Worm (Caenorhabditis elegans) whole organism, L4 larva: Measurements from ENCODE around the gene srh-83.
A peak's percentile ranks its signal among the peaks of the same experiment; 100 is the strongest.

Source experiments
- F10B5.3 ChIP-seq: sonication (generic microtip); optimal IDR thresholded peaks from 2 replicates; lab custom pipeline; 2016; ENCODE audit warnings: mild to moderate bottlenecking, missing genetic modification characterization, missing compliant biosample characterization
- F44E2.7 ChIP-seq: fragments of 200-800 bp; sonication (Bioruptor generic); IDR thresholded peaks from 2 replicates; pipeline ENCODE4 v2.1.2; 2022; ENCODE audit warnings: missing genetic modification characterization, missing compliant biosample characterization
- F49E8.2 ChIP-seq: sonication (generic microtip); optimal IDR thresholded peaks from 2 replicates; lab custom pipeline; 2016; ENCODE audit warnings: missing compliant biosample characterization, mild to moderate bottlenecking, missing genetic modification characterization, borderline replicate concordance
- T20F7.1 ChIP-seq: fragments of 200-800 bp; sonication (Bioruptor generic); optimal IDR thresholded peaks from 2 replicates; lab custom pipeline; 2018; ENCODE audit warnings: mild to moderate bottlenecking, missing genetic modification characterization, missing compliant biosample characterization
- T26A8.4 ChIP-seq: fragments of 200-800 bp; sonication (Bioruptor generic); IDR thresholded peaks from 2 replicates; pipeline ENCODE4 v1.3.6; 2022; ENCODE audit warnings: missing genetic modification characterization, missing compliant biosample characterization
- Y75B8A.6 ChIP-seq: fragments of 200-800 bp; sonication (Bioruptor generic); IDR thresholded peaks from 2 replicates; pipeline ENCODE4 v1.3.6; 2022; ENCODE audit warnings: missing genetic modification reagents, missing genetic modification characterization, missing compliant biosample characterization
- ZK546.5 ChIP-seq, 2 experiments: sonication (generic microtip); optimal IDR thresholded peaks; 2 replicates each; lab custom pipeline; 2017; ENCODE audit warnings: missing biosample characterization in 2 of 2, missing genetic modification characterization in 2 of 2
- aha-1 ChIP-seq: fragments of 150-350 bp; peaks from one replicate; lab custom pipeline; 2014; ENCODE audit warnings: missing biosample characterization, missing genetic modification characterization
- aly-2 ChIP-seq: sonication (generic microtip); optimal IDR thresholded peaks from 2 replicates; lab custom pipeline; 2018; ENCODE audit warnings: missing biosample characterization, missing genetic modification characterization
- ceh-32 ChIP-seq: sonication (generic microtip); optimal IDR thresholded peaks from 2 replicates; lab custom pipeline; 2016; ENCODE audit warnings: mild to moderate bottlenecking, missing genetic modification characterization, missing compliant biosample characterization; ENCODE audit not compliant: poor library complexity
- ces-1 ChIP-seq: fragments of 150-350 bp; sonication (generic microtip); optimal IDR thresholded peaks from 4 replicates; lab custom pipeline; 2014; ENCODE audit warnings: missing biosample characterization, missing genetic modification reagents, missing genetic modification characterization
- cey-2 ChIP-seq: sonication (generic microtip); optimal IDR thresholded peaks from 3 replicates; lab custom pipeline; 2017; ENCODE audit warnings: missing genetic modification characterization, mild to moderate bottlenecking, missing compliant biosample characterization, antibody characterized with exemption, borderline replicate concordance; ENCODE audit not compliant: insufficient read depth
- daf-16 ChIP-seq, 3 experiments: sonication (generic microtip); optimal IDR thresholded peaks; 2 replicates each; lab custom pipeline; 2016 to 2017; ENCODE audit warnings: missing genetic modification characterization in 3 of 3, missing genetic modification reagents in 3 of 3, mild to moderate bottlenecking in 2 of 3, missing compliant biosample characterization in 2 of 3, missing biosample characterization in 1 of 3, moderate library complexity in 1 of 3
- dmd-6 ChIP-seq: fragments of 200-800 bp; sonication (Bioruptor generic); IDR thresholded peaks from 2 replicates; pipeline ENCODE4 v1.3.6; 2022; ENCODE audit warnings: missing genetic modification reagents, missing genetic modification characterization, missing compliant biosample characterization
- dmd-9 ChIP-seq: fragments of 200-800 bp; sonication (Bioruptor generic); IDR thresholded peaks from 2 replicates; pipeline ENCODE4 v1.3.6; 2022; ENCODE audit warnings: missing genetic modification reagents, missing genetic modification characterization, missing compliant biosample characterization
- dpl-1 ChIP-seq: fragments of 150-350 bp; optimal IDR thresholded peaks from 2 replicates; lab custom pipeline; 2014; ENCODE audit warnings: missing biosample characterization, missing genetic modification reagents, missing genetic modification characterization
- dve-1 ChIP-seq: sonication (generic microtip); optimal IDR thresholded peaks from 2 replicates; lab custom pipeline; 2017; ENCODE audit warnings: antibody characterized with exemption, mild to moderate bottlenecking, missing genetic modification characterization, missing compliant biosample characterization; ENCODE audit not compliant: insufficient read depth
- egl-27 ChIP-seq: sonication (generic microtip); optimal IDR thresholded peaks from 3 replicates; lab custom pipeline; 2017; ENCODE audit warnings: missing biosample characterization, missing genetic modification reagents, missing genetic modification characterization
- fos-1 ChIP-seq: fragments of 150-350 bp; optimal IDR thresholded peaks from 2 replicates; lab custom pipeline; 2014; ENCODE audit warnings: missing biosample characterization, missing genetic modification characterization
- hlh-30 ChIP-seq: sonication (generic microtip); optimal IDR thresholded peaks from 2 replicates; lab custom pipeline; 2017; ENCODE audit warnings: antibody characterized with exemption, mild to moderate bottlenecking, missing genetic modification characterization, missing compliant biosample characterization; ENCODE audit not compliant: insufficient read depth
- lin-13 ChIP-seq: fragments of 150-350 bp; optimal IDR thresholded peaks from 2 replicates; lab custom pipeline; 2014; ENCODE audit warnings: missing biosample characterization, missing genetic modification reagents, missing genetic modification characterization
- lin-29 ChIP-seq: fragments of 200-800 bp; sonication (Bioruptor generic); IDR thresholded peaks from 2 replicates; pipeline ENCODE4 v1.3.6; 2022; ENCODE audit warnings: missing genetic modification reagents, missing genetic modification characterization, missing compliant biosample characterization
- lin-38 ChIP-seq: fragments of 200-800 bp; sonication (Bioruptor generic); IDR thresholded peaks from 2 replicates; pipeline ENCODE4 v1.3.6; 2022; ENCODE audit warnings: missing genetic modification reagents, missing genetic modification characterization, missing compliant biosample characterization
- lir-3 ChIP-seq: sonication (generic microtip); optimal IDR thresholded peaks from 2 replicates; lab custom pipeline; 2016; ENCODE audit warnings: mild to moderate bottlenecking, missing genetic modification characterization, missing compliant biosample characterization
- lsy-2 ChIP-seq, 2 experiments: fragments of 150-350 bp in 1 of 2; sonication (generic microtip) in 1 of 2; optimal IDR thresholded peaks; 2 replicates each; lab custom pipeline; 2014 to 2017; ENCODE audit warnings: missing biosample characterization in 2 of 2, missing genetic modification characterization in 2 of 2
- madf-5 ChIP-seq, 2 experiments: fragments of 200-800 bp; sonication (Bioruptor generic); IDR thresholded peaks; 2 replicates each; pipeline ENCODE4 v1.3.6; 2022; ENCODE audit warnings: missing compliant biosample characterization in 2 of 2, missing genetic modification characterization in 2 of 2
- madf-9 ChIP-seq: fragments of 200-800 bp; sonication (Bioruptor generic); conservative IDR thresholded peaks from 2 replicates; pipeline ENCODE4 v1.3.6; 2022; ENCODE audit warnings: missing genetic modification reagents, missing genetic modification characterization, missing compliant biosample characterization
- mdl-1 ChIP-seq, 2 experiments: fragments of 150-350 bp in 1 of 2; sonication (generic microtip) in 1 of 2; optimal IDR thresholded peaks; 2 replicates each; lab custom pipeline; 2014 to 2017; ENCODE audit warnings: missing biosample characterization in 2 of 2, missing genetic modification characterization in 2 of 2
- mep-1 ChIP-seq: fragments of 150-350 bp; sonication (generic microtip); optimal IDR thresholded peaks from 3 replicates; lab custom pipeline; 2014; ENCODE audit warnings: missing biosample characterization, missing genetic modification characterization
- mes-2 ChIP-seq: sonication (generic microtip); optimal IDR thresholded peaks from 2 replicates; lab custom pipeline; 2016; ENCODE audit warnings: missing genotype, mild to moderate bottlenecking, missing genetic modification characterization, missing compliant biosample characterization; ENCODE audit not compliant: poor library complexity, severe bottlenecking
- mxl-3 ChIP-seq: fragments of 200-800 bp; sonication (Bioruptor generic); optimal IDR thresholded peaks from 2 replicates; lab custom pipeline; 2018; ENCODE audit warnings: mild to moderate bottlenecking, missing genetic modification characterization, missing compliant biosample characterization
- nhr-11 ChIP-seq: fragments of 150-350 bp; optimal IDR thresholded peaks from 2 replicates; lab custom pipeline; 2014; ENCODE audit warnings: missing biosample characterization, missing genetic modification characterization
- nhr-28 ChIP-seq: fragments of 150-350 bp; optimal IDR thresholded peaks from 2 replicates; lab custom pipeline; 2014; ENCODE audit warnings: missing biosample characterization, missing genetic modification characterization
- nhr-48 ChIP-seq: sonication (generic microtip); optimal IDR thresholded peaks from 2 replicates; lab custom pipeline; 2016; ENCODE audit warnings: mild to moderate bottlenecking, missing genetic modification characterization, missing compliant biosample characterization
- nhr-6 ChIP-seq: fragments of 150-350 bp; optimal IDR thresholded peaks from 2 replicates; lab custom pipeline; 2014; ENCODE audit warnings: missing biosample characterization, missing genetic modification characterization
- nhr-76 ChIP-seq: fragments of 150-350 bp; optimal IDR thresholded peaks from 2 replicates; lab custom pipeline; 2014; ENCODE audit warnings: missing biosample characterization, missing genetic modification characterization
- rbr-2 ChIP-seq: sonication (generic microtip); optimal IDR thresholded peaks from 2 replicates; lab custom pipeline; 2016; ENCODE audit warnings: missing genotype, missing genetic modification characterization, missing compliant biosample characterization
- sdz-12 ChIP-seq: fragments of 200-800 bp; sonication (Bioruptor generic); optimal IDR thresholded peaks from 2 replicates; lab custom pipeline; 2018; ENCODE audit warnings: mild to moderate bottlenecking, missing genetic modification characterization, missing compliant biosample characterization
- set-16 ChIP-seq: fragments of 200-800 bp; sonication (Bioruptor generic); IDR thresholded peaks from 2 replicates; pipeline ENCODE4 v1.3.6; 2022; ENCODE audit warnings: missing genetic modification reagents, missing genetic modification characterization, missing compliant biosample characterization
- tra-1 ChIP-seq: fragments of 200-800 bp; sonication (Bioruptor generic); IDR thresholded peaks from 2 replicates; pipeline ENCODE4 v1.3.6; 2022; ENCODE audit warnings: missing genetic modification reagents, missing genetic modification characterization, missing compliant biosample characterization
- unc-39 ChIP-seq: sonication (generic microtip); optimal IDR thresholded peaks from 2 replicates; lab custom pipeline; 2017; ENCODE audit warnings: missing biosample characterization, missing genetic modification characterization
- vab-7 ChIP-seq: fragments of 200-800 bp; sonication (Bioruptor generic); IDR thresholded peaks from 2 replicates; pipeline ENCODE4 v1.3.6; 2022; ENCODE audit warnings: missing genetic modification reagents, missing genetic modification characterization, missing compliant biosample characterization
- zfp-2 ChIP-seq: sonication (generic microtip); optimal IDR thresholded peaks from 2 replicates; lab custom pipeline; 2016; ENCODE audit warnings: mild to moderate bottlenecking, missing genetic modification characterization, missing compliant biosample characterization
- zfp-3 ChIP-seq: fragments of 200-800 bp; sonication (Bioruptor generic); conservative IDR thresholded peaks from 2 replicates; pipeline ENCODE4 v1.3.6; 2022; ENCODE audit warnings: missing genetic modification reagents, missing genetic modification characterization, missing compliant biosample characterization
- zip-11 ChIP-seq: fragments of 200-800 bp; sonication (Bioruptor generic); IDR thresholded peaks from 2 replicates; pipeline ENCODE4 v1.3.6; 2022; ENCODE audit warnings: missing genetic modification characterization, missing compliant biosample characterization

The srh-83 gene

DNA sequence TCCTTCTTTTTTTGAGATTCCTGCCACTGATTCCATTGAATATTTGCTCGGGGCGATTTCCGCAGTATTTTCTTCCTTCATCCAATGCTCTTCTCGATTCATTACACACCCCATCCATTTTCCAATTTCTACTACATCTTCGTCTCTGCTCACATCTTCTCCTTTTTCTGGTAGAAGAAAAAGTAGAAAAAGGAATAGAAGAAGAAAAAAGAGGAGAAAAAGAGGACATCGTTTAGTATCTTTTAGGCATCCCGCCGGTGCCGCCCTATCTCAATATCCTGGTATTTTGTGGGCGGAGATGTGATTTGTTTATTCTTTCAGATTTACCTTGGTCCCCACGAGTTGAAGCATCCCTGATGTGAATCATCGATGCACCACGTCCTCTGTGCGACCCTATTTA, 10.9 kb downstream of the srh-83 start, which contains the start of gene lgc-39:
Gene lgc-39 (plus strand): TSS at position 301 of the 400 bp plus-strand sequence.
- TF ChIP-seq set-16 (GFP tag; lab: Robert Waterston, UW): no peak
- no peak for TF ChIP-seq madf-5 (GFP tag; IDR thresholded peaks at IDR 0.05; lab: Robert Waterston, UW)
- no peak for TF ChIP-seq lin-29 (GFP tag; lab: Robert Waterston, UW)
- TF ChIP-seq madf-9 (GFP tag; lab: Robert Waterston, UW): no peak
- TF ChIP-seq mxl-3 (GFP tag; lab: Kevin White, UChicago): no peak
- no peak for TF ChIP-seq rbr-2 (tag; lab: Kevin White, UChicago)
- TF ChIP-seq fos-1 (tag; lab: Kevin White, UChicago): no peak
- no peak for TF ChIP-seq lir-3 (tag; lab: Kevin White, UChicago)
- no peak for TF ChIP-seq nhr-76 (tag; lab: Kevin White, UChicago)
- TF ChIP-seq zfp-3 (GFP tag; lab: Robert Waterston, UW): no peak
- no peak for TF ChIP-seq mep-1 (tag; lab: Kevin White, UChicago)
- TF ChIP-seq ZK546.5 (tag; optimal IDR thresholded peaks at IDR 0.05; lab: Kevin White, UChicago): no peak
- TF ChIP-seq aly-2 (tag; lab: Kevin White, UChicago): no peak
- TF ChIP-seq Y75B8A.6 (GFP tag; lab: Robert Waterston, UW): no peak
- TF ChIP-seq vab-7 (GFP tag; lab: Robert Waterston, UW): no peak
- TF ChIP-seq ces-1 (GFP tag; lab: Kevin White, UChicago): no peak
- TF ChIP-seq nhr-48 (tag; lab: Kevin White, UChicago): no peak
- TF ChIP-seq T20F7.1 (GFP tag; lab: Kevin White, UChicago): no peak
- TF ChIP-seq, all 104 proteins: peak for 0

DNA sequence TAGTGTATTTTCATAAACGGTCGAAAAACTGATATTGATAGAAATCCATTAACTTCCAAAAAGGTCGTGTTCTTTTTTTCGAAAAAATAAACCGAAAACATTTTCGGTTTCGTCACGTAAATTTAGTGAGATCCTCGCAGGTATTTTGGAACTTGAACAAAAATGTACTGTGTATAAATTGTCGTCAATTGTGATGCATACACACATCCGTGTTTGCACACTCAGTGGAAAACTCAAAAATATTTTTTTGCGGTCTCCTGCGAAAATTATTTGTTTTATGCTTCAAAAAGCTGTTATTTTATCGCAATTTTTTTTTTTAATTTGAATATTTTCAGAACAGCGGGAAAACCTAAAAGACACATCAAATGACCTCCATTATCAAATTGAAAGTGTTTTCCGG, 14.5 kb downstream of the srh-83 start, which contains the start of gene cpsf-2:
Gene cpsf-2 (plus strand): TSS at position 330 of the 400 bp plus-strand sequence.
- no peak for TF ChIP-seq lin-13 (GFP tag; lab: Kevin White, UChicago)
- no peak for TF ChIP-seq F49E8.2 (tag; lab: Kevin White, UChicago)
- no peak for TF ChIP-seq zip-11 (GFP tag; lab: Robert Waterston, UW)
- no peak for TF ChIP-seq F44E2.7 (GFP tag; lab: Robert Waterston, UW)
- no peak for TF ChIP-seq dve-1 (tag; lab: Kevin White, UChicago)
- TF ChIP-seq mes-2 (tag; lab: Kevin White, UChicago): peak; percentile 47
- TF ChIP-seq mdl-1 (tag; optimal IDR thresholded peaks at IDR 0.05; lab: Kevin White, UChicago): no peak
- no peak for TF ChIP-seq madf-5 (GFP tag; IDR thresholded peaks at IDR 0.05; lab: Robert Waterston, UW)
- no peak for TF ChIP-seq sdz-12 (GFP tag; lab: Kevin White, UChicago)
- peak; percentile 72 for TF ChIP-seq aha-1 (tag; lab: Kevin White, UChicago)
- TF ChIP-seq T26A8.4 (GFP tag; lab: Robert Waterston, UW): no peak
- TF ChIP-seq F10B5.3: no peak
- no peak for TF ChIP-seq ceh-32 (tag; lab: Kevin White, UChicago)
- TF ChIP-seq lsy-2 (tag; optimal IDR thresholded peaks at IDR 0.05; lab: Kevin White, UChicago): no peak
- TF ChIP-seq dpl-1 (GFP tag; lab: Kevin White, UChicago): peak; percentile 1

DNA sequence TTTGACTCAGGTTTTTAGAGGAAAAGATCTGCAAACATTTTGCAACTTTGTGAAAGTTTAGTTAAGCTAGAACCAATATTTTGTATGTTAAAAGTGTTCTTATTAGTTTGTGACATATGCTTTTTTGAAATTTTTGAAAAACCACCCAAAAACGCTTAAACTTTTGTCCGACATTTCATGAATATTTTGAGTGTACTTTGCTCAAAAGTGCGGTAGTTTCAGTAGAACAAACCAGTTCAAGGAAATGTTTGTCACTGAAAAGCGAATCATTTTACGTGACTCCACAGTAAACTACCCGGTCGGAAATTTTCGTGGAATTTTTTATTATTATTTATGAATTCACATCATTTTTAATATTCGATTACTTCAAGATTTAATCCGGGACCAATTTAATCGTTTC, 20.2 kb downstream of the srh-83 start, which contains the start of gene pitr-5:
Gene pitr-5 (plus strand): TSS at position 301 of the 400 bp plus-strand sequence.
- TF ChIP-seq egl-27: no peak

DNA sequence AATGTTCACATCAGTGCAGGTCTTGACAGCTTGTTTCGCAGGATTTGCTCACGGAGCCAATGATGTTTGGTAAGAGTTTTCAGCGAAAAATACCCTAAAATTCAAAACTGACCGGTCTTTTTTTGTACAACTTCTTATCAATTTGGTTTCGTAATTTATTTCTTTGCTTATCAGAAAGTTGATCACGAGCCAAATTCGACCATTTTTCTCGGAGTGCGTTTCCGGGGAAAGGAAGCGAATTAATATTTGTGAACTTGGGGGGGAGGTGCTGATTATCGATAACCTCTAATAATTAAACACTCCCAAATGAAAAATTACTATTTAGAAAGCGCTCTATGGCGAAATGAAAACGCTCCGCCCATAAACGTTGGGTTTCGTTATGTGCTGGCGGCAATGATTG, 22.3 kb downstream of the srh-83 start:
- TF ChIP-seq vab-7 (GFP tag; lab: Robert Waterston, UW) (no peak), tra-1 (no peak), lin-38 (GFP tag; lab: Robert Waterston, UW) (no peak), dmd-9 (no peak), nhr-11 (tag; lab: Kevin White, UChicago) (no peak), ceh-32 (tag; lab: Kevin White, UChicago) (no peak), unc-39 (tag; lab: Kevin White, UChicago) (no peak), zfp-2 (no peak), dve-1 (tag; lab: Kevin White, UChicago) (peak; percentile 25), dpl-1 (GFP tag; lab: Kevin White, UChicago) (no peak), daf-16 (GFP tag; optimal IDR thresholded peaks at IDR 0.05; lab: Kevin White, UChicago) (no peak), daf-16 (tag; optimal IDR thresholded peaks at IDR 0.05; lab: Kevin White, UChicago) (peak; percentile 37), nhr-28 (tag; lab: Kevin White, UChicago) (peak; percentile 75), nhr-6 (no peak), hlh-30 (tag; lab: Kevin White, UChicago) (no peak), cey-2 (tag; lab: Kevin White, UChicago) (no peak), dmd-6 (GFP tag; lab: Robert Waterston, UW) (peak; percentile 69)
